Fruit fly (Drosophila melanogaster) whole organism, embryonic: Measurements from ENCODE around the gene SREBP.

Source experiments
- Asciz ChIP-seq: fragments of 200-800 bp; sonication (Bioruptor generic); optimal IDR thresholded peaks from 2 replicates; lab custom pipeline; 2017; ENCODE audit warnings: missing biosample characterization, mild to moderate bottlenecking, missing genetic modification characterization, missing genetic modification reagents
- CG10321 ChIP-seq: fragments of 200-800 bp; sonication (Bioruptor generic); IDR thresholded peaks from 2 replicates; pipeline ENCODE4 v1.3.6; 2022; ENCODE audit warnings: missing biosample characterization, missing genetic modification characterization
- CG10431 ChIP-seq: fragments of 200-800 bp; sonication (Bioruptor generic); optimal IDR thresholded peaks from 3 replicates; lab custom pipeline; 2018; ENCODE audit warnings: missing biosample characterization, mild to moderate bottlenecking, missing genetic modification characterization
- CG10543 ChIP-seq: fragments of 200-800 bp; sonication (Bioruptor generic); optimal IDR thresholded peaks from 3 replicates; lab custom pipeline; 2017; ENCODE audit warnings: missing biosample characterization, mild to moderate bottlenecking, missing genetic modification characterization, moderate library complexity
- CG10979 ChIP-seq: fragments of 200-800 bp; sonication (Bioruptor generic); optimal IDR thresholded peaks from 2 replicates; lab custom pipeline; 2018; ENCODE audit warnings: missing biosample characterization, mild to moderate bottlenecking, missing genetic modification characterization, moderate library complexity
- CG11456 ChIP-seq: fragments of 200-800 bp; sonication (Bioruptor generic); IDR thresholded peaks from 3 replicates; pipeline ENCODE4 v1.3.6; 2022; ENCODE audit warnings: missing biosample characterization, missing genetic modification characterization
- CG12071 ChIP-seq: fragments of 200-800 bp; sonication (Bioruptor generic); optimal IDR thresholded peaks from 3 replicates; lab custom pipeline; 2018; ENCODE audit warnings: missing biosample characterization, mild to moderate bottlenecking, missing genetic modification characterization
- CG13287 ChIP-seq: fragments of 200-800 bp; sonication (Bioruptor generic); IDR thresholded peaks from 2 replicates; pipeline ENCODE4 v1.3.6; 2022; ENCODE audit warnings: missing biosample characterization, missing genetic modification characterization; ENCODE audit not compliant: partially characterized antibody
- CG13296 ChIP-seq: fragments of 200-800 bp; sonication (Bioruptor generic); optimal IDR thresholded peaks from 3 replicates; lab custom pipeline; 2018; ENCODE audit warnings: missing biosample characterization, mild to moderate bottlenecking, missing genetic modification characterization
- CG15269 ChIP-seq: fragments of 200-800 bp; sonication (Bioruptor generic); optimal IDR thresholded peaks from 2 replicates; lab custom pipeline; 2018; ENCODE audit warnings: missing biosample characterization, mild to moderate bottlenecking, missing genetic modification characterization, moderate library complexity
- CG16813 ChIP-seq: fragments of 200-800 bp; sonication (Bioruptor generic); IDR thresholded peaks from 3 replicates; pipeline ENCODE4 v1.3.6; 2022; ENCODE audit warnings: missing biosample characterization, missing genetic modification characterization; ENCODE audit not compliant: partially characterized antibody
- CG16863 ChIP-seq: fragments of 200-800 bp; sonication (Bioruptor generic); optimal IDR thresholded peaks from 3 replicates; lab custom pipeline; 2016; ENCODE audit warnings: missing biosample characterization, missing genetic modification characterization
- CG18262 ChIP-seq: fragments of 200-800 bp; optimal IDR thresholded peaks from 3 replicates; lab custom pipeline; 2019; ENCODE audit warnings: missing biosample characterization, mild to moderate bottlenecking, missing genetic modification characterization, moderate library complexity
- CG2120 ChIP-seq: fragments of 200-800 bp; sonication (Bioruptor generic); optimal IDR thresholded peaks from 3 replicates; lab custom pipeline; 2016; ENCODE audit warnings: missing biosample characterization, missing genetic modification characterization
- CG30020 ChIP-seq: fragments of 200-800 bp; optimal IDR thresholded peaks from 2 replicates; lab custom pipeline; 2019; ENCODE audit warnings: missing biosample characterization, mild to moderate bottlenecking, missing genetic modification characterization, moderate library complexity
- CG3281 ChIP-seq: fragments of 200-800 bp; sonication (Bioruptor generic); optimal IDR thresholded peaks from 3 replicates; lab custom pipeline; 2017; ENCODE audit warnings: missing biosample characterization, mild to moderate bottlenecking, missing genetic modification characterization
- CG4328 ChIP-seq: fragments of 200-800 bp; sonication (Bioruptor generic); optimal IDR thresholded peaks from 3 replicates; lab custom pipeline; 2017; ENCODE audit warnings: missing biosample characterization, missing genetic modification reagents, missing genetic modification characterization
- CG4730 ChIP-seq: fragments of 200-800 bp; sonication (Bioruptor generic); IDR thresholded peaks from 2 replicates; pipeline ENCODE4 v1.3.6; 2022; ENCODE audit warnings: missing biosample characterization, missing genetic modification characterization
- CG6683 ChIP-seq: fragments of 200-800 bp; sonication (Bioruptor generic); optimal IDR thresholded peaks from 2 replicates; lab custom pipeline; 2017; ENCODE audit warnings: missing biosample characterization, mild to moderate bottlenecking, missing genetic modification characterization, missing genetic modification reagents
- CG7372 ChIP-seq: fragments of 200-800 bp; sonication (Bioruptor generic); IDR thresholded peaks from 2 replicates; pipeline ENCODE4 v1.3.6; 2022; ENCODE audit warnings: missing biosample characterization, missing genetic modification characterization
- CG7963 ChIP-seq: fragments of 200-800 bp; sonication (Bioruptor generic); IDR thresholded peaks from 3 replicates; pipeline ENCODE4 v1.3.6; 2022; ENCODE audit warnings: missing biosample characterization, missing genetic modification characterization; ENCODE audit not compliant: partially characterized antibody
- CG7987 ChIP-seq: fragments of 200-800 bp; sonication (Bioruptor generic); optimal IDR thresholded peaks from 2 replicates; lab custom pipeline; 2018; ENCODE audit warnings: missing biosample characterization, mild to moderate bottlenecking, missing genetic modification characterization, moderate library complexity
- CG8944 ChIP-seq: fragments of 200-800 bp; sonication (Bioruptor generic); optimal IDR thresholded peaks from 3 replicates; lab custom pipeline; 2016; ENCODE audit warnings: missing biosample characterization, missing genetic modification characterization
- Dad ChIP-seq: fragments of 200-800 bp; sonication (Bioruptor generic); optimal IDR thresholded peaks from 3 replicates; lab custom pipeline; 2016; ENCODE audit warnings: missing biosample characterization, missing genetic modification characterization
- Gug ChIP-seq: fragments of 200-800 bp; sonication (Bioruptor generic); IDR thresholded peaks from 4 replicates; pipeline ENCODE4 v1.3.6; 2022; ENCODE audit warnings: missing biosample characterization, missing genetic modification characterization
- Oli ChIP-seq: fragments of 200-800 bp; sonication (Bioruptor generic); optimal IDR thresholded peaks from 2 replicates; lab custom pipeline; 2018; ENCODE audit warnings: missing biosample characterization, mild to moderate bottlenecking, missing genetic modification characterization, moderate library complexity
- PHDP ChIP-seq: fragments of 200-800 bp; sonication (Bioruptor generic); optimal IDR thresholded peaks from 3 replicates; lab custom pipeline; 2018; ENCODE audit warnings: missing biosample characterization, mild to moderate bottlenecking, missing genetic modification characterization, moderate library complexity
- Rx ChIP-seq: fragments of 200-800 bp; sonication (Bioruptor generic); IDR thresholded peaks from 2 replicates; pipeline ENCODE4 v1.3.6; 2022; ENCODE audit warnings: missing biosample characterization, missing genetic modification characterization
- Sox102F ChIP-seq: fragments of 200-800 bp; sonication (Bioruptor generic); optimal IDR thresholded peaks from 2 replicates; lab custom pipeline; 2018; ENCODE audit warnings: missing biosample characterization, mild to moderate bottlenecking, missing genetic modification characterization, moderate library complexity
- Ssrp ChIP-seq: fragments of 200-800 bp; sonication (Bioruptor generic); optimal IDR thresholded peaks from 2 replicates; lab custom pipeline; 2018; ENCODE audit warnings: missing biosample characterization, mild to moderate bottlenecking, missing genetic modification characterization, moderate library complexity
- Xbp1 ChIP-seq: fragments of 200-800 bp; sonication (Bioruptor generic); optimal IDR thresholded peaks from 3 replicates; lab custom pipeline; 2016; ENCODE audit warnings: missing biosample characterization, mild to moderate bottlenecking, missing genetic modification characterization
- abd-A ChIP-seq: fragments of 200-800 bp; sonication (Bioruptor generic); optimal IDR thresholded peaks from 3 replicates; lab custom pipeline; 2019; ENCODE audit warnings: missing biosample characterization, mild to moderate bottlenecking, missing genetic modification characterization, moderate library complexity
- ap ChIP-seq: fragments of 200-800 bp; sonication (Bioruptor generic); IDR thresholded peaks from 2 replicates; pipeline ENCODE4 v1.3.6; 2022; ENCODE audit warnings: missing biosample characterization, missing genetic modification characterization
- cg ChIP-seq: fragments of 200-800 bp; sonication (Bioruptor generic); optimal IDR thresholded peaks from 3 replicates; lab custom pipeline; 2019; ENCODE audit warnings: missing biosample characterization, mild to moderate bottlenecking, missing genetic modification characterization, moderate library complexity
- chif ChIP-seq, 2 experiments: fragments of 200-800 bp; sonication (Bioruptor generic); optimal IDR thresholded peaks; 3 replicates each; lab custom pipeline; 2016; ENCODE audit warnings: missing biosample characterization in 2 of 2, missing genetic modification characterization in 2 of 2
- fu2 ChIP-seq: fragments of 200-800 bp; sonication (Bioruptor generic); optimal IDR thresholded peaks from 2 replicates; lab custom pipeline; 2016; ENCODE audit warnings: missing biosample characterization, missing genetic modification characterization
- gcm ChIP-seq: fragments of 200-800 bp; sonication (Bioruptor generic); optimal IDR thresholded peaks from 2 replicates; lab custom pipeline; 2019; ENCODE audit warnings: missing biosample characterization, mild to moderate bottlenecking, missing genetic modification characterization, moderate library complexity
- gfzf ChIP-seq: fragments of 200-800 bp; sonication (Bioruptor generic); optimal IDR thresholded peaks from 2 replicates; lab custom pipeline; 2016; ENCODE audit warnings: missing biosample characterization, mild to moderate bottlenecking, missing genetic modification characterization, moderate library complexity
- grn ChIP-seq: fragments of 200-800 bp; sonication (Bioruptor generic); optimal IDR thresholded peaks from 3 replicates; lab custom pipeline; 2017; ENCODE audit warnings: missing biosample characterization, missing genetic modification characterization
- hb ChIP-seq: fragments of 200-800 bp; sonication (Bioruptor generic); IDR thresholded peaks from 3 replicates; pipeline ENCODE4 v1.3.6; 2022; ENCODE audit warnings: missing biosample characterization, missing genetic modification characterization; ENCODE audit not compliant: partially characterized antibody
- hkb ChIP-seq, 2 experiments: fragments of 200-800 bp in 1 of 2; fragments of >200 bp in 1 of 2; sonication (Bioruptor generic) in 1 of 2; IDR thresholded peaks in 1 of 2; optimal IDR thresholded peaks in 1 of 2; 2 replicates each; pipeline versions ENCODE4 v1.3.6 to Lab custom; 2017 to 2022; ENCODE audit warnings: missing biosample characterization in 1 of 2, missing genetic modification characterization in 1 of 2
- luna ChIP-seq: fragments of 200-800 bp; sonication (Bioruptor generic); optimal IDR thresholded peaks from 2 replicates; lab custom pipeline; 2016; ENCODE audit warnings: missing biosample characterization, missing genetic modification characterization
- oc ChIP-seq: fragments of 200-800 bp; sonication (Bioruptor generic); optimal IDR thresholded peaks from 2 replicates; lab custom pipeline; 2018; ENCODE audit warnings: missing biosample characterization, mild to moderate bottlenecking, missing genetic modification characterization, moderate library complexity
- org-1 ChIP-seq: fragments of 200-800 bp; sonication (Bioruptor generic); optimal IDR thresholded peaks from 2 replicates; lab custom pipeline; 2017; ENCODE audit warnings: missing biosample characterization, missing genetic modification characterization
- phol ChIP-seq: fragments of 200-800 bp; sonication (Bioruptor generic); optimal IDR thresholded peaks from 3 replicates; lab custom pipeline; 2018; ENCODE audit warnings: missing biosample characterization, mild to moderate bottlenecking, missing genetic modification characterization, moderate library complexity
- pum ChIP-seq: fragments of 200-800 bp; sonication (Bioruptor generic); optimal IDR thresholded peaks from 2 replicates; lab custom pipeline; 2016; ENCODE audit warnings: missing biosample characterization, missing genetic modification characterization
- unc-4 ChIP-seq: fragments of 200-800 bp; sonication (Bioruptor generic); IDR thresholded peaks from 2 replicates; pipeline ENCODE4 v1.3.6; 2022; ENCODE audit warnings: missing biosample characterization, missing genetic modification characterization; ENCODE audit not compliant: partially characterized antibody
- usp ChIP-seq: fragments of >200 bp; optimal IDR thresholded peaks from 2 replicates; lab custom pipeline; 2017; ENCODE audit warnings: missing biosample characterization, missing genetic modification characterization
- vvl ChIP-seq: fragments of 200-800 bp; sonication (Bioruptor generic); IDR thresholded peaks from 2 replicates; pipeline ENCODE4 v1.3.6; 2022; ENCODE audit warnings: missing biosample characterization, missing genetic modification characterization
- zf30C ChIP-seq: fragments of 200-800 bp; sonication (Bioruptor generic); optimal IDR thresholded peaks from 3 replicates; lab custom pipeline; 2018; ENCODE audit warnings: missing biosample characterization, mild to moderate bottlenecking, missing genetic modification characterization

SREBP gene

dm6 chr3L:19805895-19806294 lies 12.2 kb downstream of the SREBP start, which contains the start of gene CG34116 (continued):
- peak; percentile 7 for TF ChIP-seq cg (GFP tag; lab: Kevin White, UChicago)
- no peak for TF ChIP-seq ap (GFP tag; lab: Robert Waterston, UW)
- no peak for TF ChIP-seq CG2120
- no peak for TF ChIP-seq CG15269 (tag; lab: Kevin White, UChicago)
- no peak for TF ChIP-seq Xbp1 (GFP tag; lab: Kevin White, UChicago)
- TF ChIP-seq org-1 (GFP tag; lab: Kevin White, UChicago): no peak
- peak; percentile 61 for TF ChIP-seq CG16813 (GFP tag; lab: Robert Waterston, UW)
- TF ChIP-seq CG6683 (GFP tag; lab: Kevin White, UChicago): no peak
- no peak for TF ChIP-seq CG10431 (GFP tag; lab: Kevin White, UChicago)
- no peak for TF ChIP-seq CG10321 (GFP tag; lab: Robert Waterston, UW)
- no peak for TF ChIP-seq CG16863
- no peak for TF ChIP-seq CG7372
- TF ChIP-seq Rx: no peak
- TF ChIP-seq Gug (GFP tag; lab: Robert Waterston, UW): no peak
- no peak for TF ChIP-seq luna
- TF ChIP-seq grn (GFP tag; lab: Kevin White, UChicago): no peak
- no peak for TF ChIP-seq CG12071 (GFP tag; lab: Kevin White, UChicago)
- TF ChIP-seq gcm (GFP tag; lab: Kevin White, UChicago): no peak
- TF ChIP-seq CG18262 (tag; lab: Kevin White, UChicago): no peak
- TF ChIP-seq CG7963 (GFP tag; lab: Robert Waterston, UW): peak; percentile 38; the same call in 2 of the 3 replicates
- no peak for TF ChIP-seq zf30C (GFP tag; lab: Kevin White, UChicago)
- TF ChIP-seq gfzf (GFP tag; lab: Kevin White, UChicago): no peak
- no peak for TF ChIP-seq CG11456 (GFP tag; lab: Robert Waterston, UW)
- no peak for TF ChIP-seq CG8944
- no peak for TF ChIP-seq CG13296 (GFP tag; lab: Kevin White, UChicago)
- TF ChIP-seq Oli (tag; lab: Kevin White, UChicago): no peak
- no peak for TF ChIP-seq fu2 (GFP tag; lab: Kevin White, UChicago)
- TF ChIP-seq Asciz (GFP tag; lab: Kevin White, UChicago): no peak
- TF ChIP-seq oc (tag; lab: Kevin White, UChicago): no peak
- peak; percentile 71 for TF ChIP-seq CG13287 (GFP tag; lab: Robert Waterston, UW)
- TF ChIP-seq phol: peak; percentile 30
- TF ChIP-seq usp (GFP tag; lab: Kevin White, UChicago): no peak
- no peak for TF ChIP-seq CG10979
- no peak for TF ChIP-seq hkb (optimal IDR thresholded peaks at IDR 0.05; lab: Kevin White, UChicago)
- no peak for TF ChIP-seq hkb (GFP tag; IDR thresholded peaks at IDR 0.05; lab: Robert Waterston, UW)
- TF ChIP-seq chif (GFP tag; optimal IDR thresholded peaks at IDR 0.05; lab: Kevin White, UChicago): no peak
- TF ChIP-seq CG30020 (tag; lab: Kevin White, UChicago): no peak
- TF ChIP-seq CG3281 (GFP tag; lab: Kevin White, UChicago): no peak
- no peak for TF ChIP-seq Dad (GFP tag; lab: Kevin White, UChicago)
- TF ChIP-seq Ssrp (tag; lab: Kevin White, UChicago): no peak
- no peak for TF ChIP-seq PHDP (tag; lab: Kevin White, UChicago)
- no peak for TF ChIP-seq CG4730
- no peak for TF ChIP-seq CG4328 (GFP tag; lab: Kevin White, UChicago)
- no peak for TF ChIP-seq Sox102F (GFP tag; lab: Kevin White, UChicago)
- TF ChIP-seq unc-4 (GFP tag; lab: Robert Waterston, UW): peak; percentile 57; the same call in 1 of the 2 replicates
- peak; percentile 57; the same call in 1 of the 3 replicates for TF ChIP-seq hb (GFP tag; lab: Robert Waterston, UW)
- no peak for TF ChIP-seq vvl (GFP tag; lab: Robert Waterston, UW)
- TF ChIP-seq pum (GFP tag; lab: Kevin White, UChicago): no peak
- TF ChIP-seq CG10543 (GFP tag; lab: Kevin White, UChicago): no peak
- no peak for TF ChIP-seq CG7987
- TF ChIP-seq abd-A (tag; lab: Kevin White, UChicago): no peak
